Fruit fly (Drosophila melanogaster): ENCODE results near the gene CG7131.

CG7131 gene

dm6 chr3R:18309910-18310309, 21.3 kb upstream of the CG7131 start:
- no peak for TF ChIP-seq pan (optimal IDR thresholded peaks at IDR 0.05)
- TF ChIP-seq psq (GFP tag; optimal IDR thresholded peaks at IDR 0.05): peak; percentile 26
- no peak for TF ChIP-seq foxo (GFP tag; optimal IDR thresholded peaks at IDR 0.05)

dm6 chr3R:18302749-18303148, 14.2 kb upstream of the CG7131 start, which contains the start of gene CG7126:
Gene CG7126 (minus strand): TSS chr3R:18302849.
- TF ChIP-seq Jra (GFP tag; optimal IDR thresholded peaks at IDR 0.05) (no peak), brk (GFP tag; optimal IDR thresholded peaks at IDR 0.05) (no peak), N (GFP tag; optimal IDR thresholded peaks at IDR 0.05) (no peak), sv (GFP tag; optimal IDR thresholded peaks at IDR 0.05) (no peak), Dif (GFP tag; optimal IDR thresholded peaks at IDR 0.05; ENCODE audit: partially characterized antibody) (no peak), rgr (GFP tag; optimal IDR thresholded peaks at IDR 0.05) (no peak), CG32264 (GFP tag; optimal IDR thresholded peaks at IDR 0.05) (no peak), Vsx2 (GFP tag; optimal IDR thresholded peaks at IDR 0.05; ENCODE audit: partially characterized antibody) (no peak)

- TF ChIP-seq sv (GFP tag; optimal IDR thresholded peaks at IDR 0.05) (no peak), Dif (GFP tag; optimal IDR thresholded peaks at IDR 0.05; ENCODE audit: partially characterized antibody) (peak; percentile 79), dl (GFP tag; optimal IDR thresholded peaks at IDR 0.05; ENCODE audit: insufficient read depth in 1 of 2, partially characterized antibody in 2 of 2) (peak in 1 of 2 experiments; percentile 9), Myc (optimal IDR thresholded peaks at IDR 0.05) (peak; percentile 18), fru (GFP tag; optimal IDR thresholded peaks at IDR 0.05) (no peak), Vsx2 (GFP tag; optimal IDR thresholded peaks at IDR 0.05; ENCODE audit: partially characterized antibody) (peak; percentile 33)
These were observed 13.0 kb upstream of the CG7131 start, which contains the start of gene Polr1E for dm6 chr3R:18301569-18301968. Gene Polr1E (minus strand): TSS chr3R:18301728.

- TF ChIP-seq sv (GFP tag; optimal IDR thresholded peaks at IDR 0.05): no peak
- TF ChIP-seq HLH106 (tag; optimal IDR thresholded peaks at IDR 0.05): peak; percentile 78
- TF ChIP-seq fru (GFP tag; optimal IDR thresholded peaks at IDR 0.05): peak; percentile 67
- TF ChIP-seq CG32264 (GFP tag; optimal IDR thresholded peaks at IDR 0.05): no peak
- TF ChIP-seq dmrt93B (GFP tag; optimal IDR thresholded peaks at IDR 0.05): peak; percentile 53
- TF ChIP-seq Abd-B (GFP tag; optimal IDR thresholded peaks at IDR 0.05): no peak
- no peak for TF ChIP-seq Hr83 (GFP tag; optimal IDR thresholded peaks at IDR 0.05; ENCODE audit: poor library complexity, severe bottlenecking)
- no peak for TF ChIP-seq CrebA (GFP tag; optimal IDR thresholded peaks at IDR 0.05; ENCODE audit: borderline replicate concordance)
- no peak for TF ChIP-seq jim (GFP tag; optimal IDR thresholded peaks at IDR 0.05)
- no peak for TF ChIP-seq brk (GFP tag; optimal IDR thresholded peaks at IDR 0.05)
- TF ChIP-seq rgr (GFP tag; optimal IDR thresholded peaks at IDR 0.05): peak; percentile 62
- TF ChIP-seq OdsH (GFP tag; optimal IDR thresholded peaks at IDR 0.05): peak; percentile 8
- no peak for TF ChIP-seq N (GFP tag; optimal IDR thresholded peaks at IDR 0.05)
- no peak for TF ChIP-seq dl (GFP tag; optimal IDR thresholded peaks at IDR 0.05; ENCODE audit: insufficient read depth in 1 of 2, partially characterized antibody in 2 of 2)
- no peak for TF ChIP-seq pan (optimal IDR thresholded peaks at IDR 0.05)
- peak; percentile 63 for TF ChIP-seq Sp1 (GFP tag; optimal IDR thresholded peaks at IDR 0.05)
- TF ChIP-seq woc (GFP tag; optimal IDR thresholded peaks at IDR 0.05): peak; percentile 73
- no peak for TF ChIP-seq tai (GFP tag; optimal IDR thresholded peaks at IDR 0.05)
- no peak for TF ChIP-seq foxo (GFP tag; optimal IDR thresholded peaks at IDR 0.05)
- TF ChIP-seq Jra (GFP tag; optimal IDR thresholded peaks at IDR 0.05): peak; percentile 45
- peak; percentile 64 for TF ChIP-seq Hnf4 (GFP tag; optimal IDR thresholded peaks at IDR 0.05)
- TF ChIP-seq h (GFP tag; optimal IDR thresholded peaks at IDR 0.05): no peak
- TF ChIP-seq br (GFP tag; optimal IDR thresholded peaks at IDR 0.05): peak; percentile 44
- TF ChIP-seq Hr78 (GFP tag; optimal IDR thresholded peaks at IDR 0.05): no peak
- TF ChIP-seq usp (GFP tag; optimal IDR thresholded peaks at IDR 0.05): no peak
- no peak for TF ChIP-seq Vsx2 (GFP tag; optimal IDR thresholded peaks at IDR 0.05; ENCODE audit: partially characterized antibody)
- TF ChIP-seq Mio (GFP tag; optimal IDR thresholded peaks at IDR 0.05): no peak
- TF ChIP-seq sage (GFP tag; optimal IDR thresholded peaks at IDR 0.05): peak; percentile 4
- TF ChIP-seq Dif (GFP tag; optimal IDR thresholded peaks at IDR 0.05; ENCODE audit: partially characterized antibody): no peak
- TF ChIP-seq CG9705 (GFP tag; optimal IDR thresholded peaks at IDR 0.05): no peak
- peak; percentile 58 for TF ChIP-seq dsf (GFP tag; optimal IDR thresholded peaks at IDR 0.05; ENCODE audit: borderline replicate concordance)
- TF ChIP-seq Rel (GFP tag; optimal IDR thresholded peaks at IDR 0.05): no peak
- TF ChIP-seq Rel (tag; optimal IDR thresholded peaks at IDR 0.05): peak; percentile 33
- TF ChIP-seq Myc (optimal IDR thresholded peaks at IDR 0.05): peak; percentile 27
- no peak for TF ChIP-seq Dfd (GFP tag; optimal IDR thresholded peaks at IDR 0.05)
- TF ChIP-seq psq (GFP tag; optimal IDR thresholded peaks at IDR 0.05): peak; percentile 54
- peak; percentile 64 for TF ChIP-seq ey (GFP tag; optimal IDR thresholded peaks at IDR 0.05)
- TF ChIP-seq lola (GFP tag; optimal IDR thresholded peaks at IDR 0.05): no peak
- TF ChIP-seq GATAd (GFP tag; optimal IDR thresholded peaks at IDR 0.05): no peak
These were observed 10.3 kb upstream of the CG7131 start, which contains the start of gene Dlc90F for dm6 chr3R:18298900-18299321. Gene Dlc90F (plus strand): TSS chr3R:18299229.

Data from whole organism, wandering third instar larva.